Fruit fly (Drosophila melanogaster): Measurements from ENCODE around the gene Xrcc2.

dm6 chrX:18520360-18520759 lies 20.4 kb downstream of the Xrcc2 start:
- no peak for TF ChIP-seq gl (tag; optimal IDR thresholded peaks at IDR 0.05)
- no peak for TF ChIP-seq CG32121 (GFP tag; IDR thresholded peaks at IDR 0.05)
- no peak for TF ChIP-seq CG17806 (tag; optimal IDR thresholded peaks at IDR 0.05)
- no peak for TF ChIP-seq CG14655 (GFP tag; optimal IDR thresholded peaks at IDR 0.05)
- no peak for TF ChIP-seq Pif1B (GFP tag; optimal IDR thresholded peaks at IDR 0.05)
- TF ChIP-seq Pif1A (GFP tag; optimal IDR thresholded peaks at IDR 0.05) = no peak
- no peak for TF ChIP-seq CG13204 (GFP tag; optimal IDR thresholded peaks at IDR 0.05)
- TF ChIP-seq CG8301 (tag; optimal IDR thresholded peaks at IDR 0.05) = no peak
- no peak for TF ChIP-seq EcR (GFP tag; optimal IDR thresholded peaks at IDR 0.05)
- no peak for TF ChIP-seq Snoo (tag; optimal IDR thresholded peaks at IDR 0.05)
- no peak for TF ChIP-seq CG12605 (GFP tag; IDR thresholded peaks at IDR 0.05)
- no peak for TF ChIP-seq Ets98B (GFP tag; IDR thresholded peaks at IDR 0.05)
